Fruit fly (Drosophila melanogaster) whole organism, pupa: ENCODE results near the gene MED26.

Source experiments
- CG10348 ChIP-seq: fragments of 200-800 bp; sonication (Bioruptor generic); IDR thresholded peaks from 2 replicates; pipeline ENCODE4 v1.3.6; 2022; ENCODE audit warnings: missing biosample characterization, missing genetic modification characterization
- CG12605 ChIP-seq: fragments of 200-800 bp; sonication (Bioruptor generic); IDR thresholded peaks from 2 replicates; pipeline ENCODE4 v1.3.6; 2022; ENCODE audit warnings: missing biosample characterization, missing genetic modification characterization
- CG13204 ChIP-seq: fragments of 200-800 bp; sonication (Bioruptor generic); optimal IDR thresholded peaks from 2 replicates; lab custom pipeline; 2018; ENCODE audit warnings: missing biosample characterization, mild to moderate bottlenecking, missing genetic modification characterization, moderate library complexity
- CG14655 ChIP-seq: fragments of 200-800 bp; sonication (Bioruptor generic); optimal IDR thresholded peaks from 3 replicates; lab custom pipeline; 2017; ENCODE audit warnings: mild to moderate bottlenecking, missing biosample characterization, missing genetic modification reagents, missing genetic modification characterization
- CG15710 ChIP-seq: fragments of 200-800 bp; sonication (Bioruptor generic); optimal IDR thresholded peaks from 2 replicates; lab custom pipeline; 2018; ENCODE audit warnings: missing biosample characterization, mild to moderate bottlenecking, missing genetic modification characterization, moderate library complexity
- D1 ChIP-seq: fragments of 200-800 bp; sonication (Bioruptor generic); optimal IDR thresholded peaks from 2 replicates; lab custom pipeline; 2018; ENCODE audit warnings: missing biosample characterization, mild to moderate bottlenecking, missing genetic modification characterization, moderate library complexity
- EcR ChIP-seq: fragments of 200-800 bp; sonication (Bioruptor generic); optimal IDR thresholded peaks from 3 replicates; lab custom pipeline; 2019; ENCODE audit warnings: missing biosample characterization, missing genetic modification characterization, mild to moderate bottlenecking, moderate library complexity, missing genetic modification reagents
- Snoo ChIP-seq: fragments of 200-800 bp; sonication (Bioruptor generic); optimal IDR thresholded peaks from 3 replicates; lab custom pipeline; 2017; ENCODE audit warnings: missing biosample characterization, mild to moderate bottlenecking, missing genetic modification characterization, inconsistent platforms

dm6 chr4:787389-787822 is 1.4 kb downstream of the MED26 start:
- TF ChIP-seq CG13204 (GFP tag; lab: Kevin White, UChicago) (no peak), CG14655 (no peak), CG12605 (GFP tag; lab: Robert Waterston, UW) (no peak), Snoo (peak; percentile 14), CG15710 (no peak), D1 (tag; lab: Kevin White, UChicago) (no peak), CG10348 (GFP tag; lab: Robert Waterston, UW) (no peak), EcR (no peak)
